Fruit fly (Drosophila melanogaster): ENCODE data around the gene Uqcc1.
A peak's percentile ranks its signal among the peaks of the same experiment; 100 is the strongest.

Uqcc1 gene

dm6 chr3L:6980553-6980952 lies 22.6 kb upstream of the Uqcc1 start:
- TF ChIP-seq Ssrp (tag; optimal IDR thresholded peaks at IDR 0.05) (peak; percentile 13), CG8359 (GFP tag; optimal IDR thresholded peaks at IDR 0.05; ENCODE audit: borderline replicate concordance) (no peak), lola (GFP tag; optimal IDR thresholded peaks at IDR 0.05) (peak in 1 of 3 experiments; percentile 14), CG6254 (GFP tag; optimal IDR thresholded peaks at IDR 0.05) (no peak), cad (GFP tag; optimal IDR thresholded peaks at IDR 0.05) (no peak), Fer3 (tag; optimal IDR thresholded peaks at IDR 0.05) (no peak), Fer1 (GFP tag; optimal IDR thresholded peaks at IDR 0.05) (no peak), CG10431 (GFP tag; optimal IDR thresholded peaks at IDR 0.05) (no peak), CG17568 (GFP tag; optimal IDR thresholded peaks at IDR 0.05) (no peak), grau (tag; optimal IDR thresholded peaks at IDR 0.05) (peak; percentile 57), nerfin-2 (GFP tag; IDR thresholded peaks at IDR 0.05; ENCODE audit: partially characterized antibody) (no peak), Pdp1 (GFP tag; optimal IDR thresholded peaks at IDR 0.05) (no peak), CG18262 (tag; optimal IDR thresholded peaks at IDR 0.05) (peak; percentile 55), dmrt99B (tag; optimal IDR thresholded peaks at IDR 0.05) (peak; percentile 6), Spps (tag; optimal IDR thresholded peaks at IDR 0.05) (no peak), mirr (GFP tag; optimal IDR thresholded peaks at IDR 0.05) (no peak), CG1602 (GFP tag; optimal IDR thresholded peaks at IDR 0.05) (no peak), pfk (GFP tag; optimal IDR thresholded peaks at IDR 0.05) (no peak), row (GFP tag; IDR thresholded peaks at IDR 0.05) (0 out of 3 replicates have a peak, but pooled peaks have one; percentile 10), CG15601 (tag; optimal IDR thresholded peaks at IDR 0.05) (no peak), CG2712 (tag; optimal IDR thresholded peaks at IDR 0.05) (peak; percentile 51), CG13123 (GFP tag; optimal IDR thresholded peaks at IDR 0.05) (no peak), so (GFP tag; IDR thresholded peaks at IDR 0.05) (no peak), gem (tag; optimal IDR thresholded peaks at IDR 0.05) (peak; percentile 25), ems (GFP tag; optimal IDR thresholded peaks at IDR 0.05) (no peak), esg (GFP tag; conservative IDR thresholded peaks at IDR 0.05) (no peak), org-1 (GFP tag; optimal IDR thresholded peaks at IDR 0.05) (no peak), pum (GFP tag; optimal IDR thresholded peaks at IDR 0.05) (no peak), Sox100B (GFP tag; optimal IDR thresholded peaks at IDR 0.05) (peak; percentile 9), fd102C (GFP tag; optimal IDR thresholded peaks at IDR 0.05) (no peak), p53 (GFP tag; optimal IDR thresholded peaks at IDR 0.05) (no peak), Sin3A (optimal IDR thresholded peaks at IDR 0.05) (no peak), Ravus (GFP tag; IDR thresholded peaks at IDR 0.05) (no peak), CG7839 (tag; optimal IDR thresholded peaks at IDR 0.05) (peak; percentile 4), wdn (GFP tag; IDR thresholded peaks at IDR 0.05) (no peak), CTCF (GFP tag; optimal IDR thresholded peaks at IDR 0.05) (no peak), BtbVII (GFP tag; optimal IDR thresholded peaks at IDR 0.05) (no peak), cato (GFP tag; optimal IDR thresholded peaks at IDR 0.05; ENCODE audit: borderline replicate concordance) (no peak), CG11696 (GFP tag; IDR thresholded peaks at IDR 0.05) (no peak), CG11504 (tag; optimal IDR thresholded peaks at IDR 0.05) (peak; percentile 33), CkIIα-i1 (GFP tag; IDR thresholded peaks at IDR 0.05) (no peak), eve (GFP tag; optimal IDR thresholded peaks at IDR 0.05) (no peak), CG31441 (GFP tag; IDR thresholded peaks at IDR 0.05) (peak; percentile 36; the same call in 1 of the 2 replicates), Sox102F (GFP tag; optimal IDR thresholded peaks at IDR 0.05) (peak; percentile 12), CG43689 (GFP tag; IDR thresholded peaks at IDR 0.05) (no peak), CG15011 (GFP tag; optimal IDR thresholded peaks at IDR 0.05) (no peak), CG2678 (tag; optimal IDR thresholded peaks at IDR 0.05) (peak; percentile 10), sima (GFP tag; optimal IDR thresholded peaks at IDR 0.05) (no peak), sisA (GFP tag; IDR thresholded peaks at IDR 0.05) (no peak), hbn (GFP tag; IDR thresholded peaks at IDR 0.05; ENCODE audit: partially characterized antibody) (no peak), cas (GFP tag; IDR thresholded peaks at IDR 0.05) (no peak), CG18476 (GFP tag; optimal IDR thresholded peaks at IDR 0.05) (no peak)
